Worm (Caenorhabditis elegans) whole organism, L3 larva: ENCODE data around the gene mrpl-50.
A peak's percentile ranks its signal among the peaks of the same experiment; 100 is the strongest.

Experiments used
- aly-2 ChIP-seq: fragments of 150-350 bp; optimal IDR thresholded peaks from 2 replicates; lab custom pipeline; 2014; ENCODE audit warnings: missing biosample characterization, missing genetic modification characterization
- ama-1 ChIP-seq: fragments of 150-350 bp; optimal IDR thresholded peaks from 2 replicates; lab custom pipeline; 2018
- ceh-16 ChIP-seq: sonication (generic microtip); optimal IDR thresholded peaks from 2 replicates; lab custom pipeline; 2017; ENCODE audit warnings: missing biosample characterization, missing genetic modification characterization
- ceh-9 ChIP-seq: sonication (generic microtip); optimal IDR thresholded peaks from 2 replicates; lab custom pipeline; 2018; ENCODE audit warnings: missing biosample characterization, missing genetic modification characterization
- daf-12 ChIP-seq: fragments of 150-350 bp; optimal IDR thresholded peaks from 2 replicates; lab custom pipeline; 2014; ENCODE audit warnings: missing biosample characterization, missing genetic modification reagents, missing genetic modification characterization
- egl-27 ChIP-seq: sonication (generic microtip); optimal IDR thresholded peaks from 4 replicates; lab custom pipeline; 2017; ENCODE audit warnings: missing biosample characterization, missing genetic modification reagents, missing genetic modification characterization
- egl-5 ChIP-seq: fragments of 150-350 bp; optimal IDR thresholded peaks from 2 replicates; lab custom pipeline; 2017; ENCODE audit warnings: missing biosample characterization, missing genetic modification reagents, missing genetic modification characterization, inconsistent platforms
- elt-1 ChIP-seq: fragments of 150-350 bp; optimal IDR thresholded peaks from 2 replicates; lab custom pipeline; 2014; ENCODE audit warnings: missing biosample characterization, missing genetic modification characterization
- elt-2 ChIP-seq: sonication (generic microtip); optimal IDR thresholded peaks from 2 replicates; lab custom pipeline; 2016; ENCODE audit warnings: missing genetic modification reagents, mild to moderate bottlenecking, missing genetic modification characterization, missing compliant biosample characterization
- elt-3 ChIP-seq, 3 experiments: fragments of 150-350 bp in 1 of 3; sonication (generic microtip) in 2 of 3; optimal IDR thresholded peaks; 2 replicates in 2 of 3; 4 replicates in 1 of 3; lab custom pipeline; 2014 to 2017; ENCODE audit warnings: missing biosample characterization in 3 of 3, missing genetic modification characterization in 3 of 3
- eor-1 ChIP-seq, 2 experiments: fragments of 150-350 bp; optimal IDR thresholded peaks; 2 replicates each; lab custom pipeline; 2014 to 2018; ENCODE audit warnings: missing biosample characterization in 2 of 2, missing genetic modification characterization in 2 of 2
- fkh-10 ChIP-seq: sonication (generic microtip); optimal IDR thresholded peaks from 2 replicates; lab custom pipeline; 2017; ENCODE audit warnings: missing biosample characterization, missing genetic modification reagents, missing genetic modification characterization
- fkh-2 ChIP-seq: fragments of 150-350 bp; optimal IDR thresholded peaks from 2 replicates; lab custom pipeline; 2014; ENCODE audit warnings: missing biosample characterization, missing genetic modification reagents, missing genetic modification characterization
- fos-1 ChIP-seq: fragments of 150-350 bp; optimal IDR thresholded peaks from 2 replicates; lab custom pipeline; 2014; ENCODE audit warnings: missing biosample characterization, missing genetic modification characterization
- hmg-11 ChIP-seq: sonication (generic microtip); optimal IDR thresholded peaks from 2 replicates; lab custom pipeline; 2016; ENCODE audit warnings: missing genetic modification characterization, missing compliant biosample characterization
- lin-15B ChIP-seq: fragments of 150-350 bp; optimal IDR thresholded peaks from 2 replicates; lab custom pipeline; 2014; ENCODE audit warnings: missing biosample characterization, missing genetic modification characterization
- lin-39 ChIP-seq: fragments of 150-350 bp; optimal IDR thresholded peaks from 2 replicates; lab custom pipeline; 2018; ENCODE audit warnings: missing biosample characterization, missing genetic modification reagents, missing genetic modification characterization
- lsy-12 ChIP-seq: sonication (generic microtip); optimal IDR thresholded peaks from 2 replicates; lab custom pipeline; 2016; ENCODE audit warnings: mild to moderate bottlenecking, missing genetic modification characterization, missing compliant biosample characterization
- mdl-1 ChIP-seq: fragments of 150-350 bp; optimal IDR thresholded peaks from 2 replicates; lab custom pipeline; 2014; ENCODE audit warnings: missing biosample characterization, missing genetic modification characterization
- nfya-1 ChIP-seq: sonication (generic microtip); optimal IDR thresholded peaks from 2 replicates; lab custom pipeline; 2017; ENCODE audit warnings: missing genetic modification characterization, mild to moderate bottlenecking, missing compliant biosample characterization, antibody characterized with exemption, moderate library complexity; ENCODE audit not compliant: insufficient read depth
- nhr-11 ChIP-seq: fragments of 150-350 bp; optimal IDR thresholded peaks from 2 replicates; lab custom pipeline; 2014; ENCODE audit warnings: missing biosample characterization, missing genetic modification characterization
- nhr-12 ChIP-seq: fragments of 150-350 bp; optimal IDR thresholded peaks from 2 replicates; lab custom pipeline; 2014; ENCODE audit warnings: missing biosample characterization, missing genetic modification characterization
- nhr-23 ChIP-seq: fragments of 150-350 bp; optimal IDR thresholded peaks from 2 replicates; lab custom pipeline; 2014; ENCODE audit warnings: missing biosample characterization, missing genetic modification reagents, missing genetic modification characterization
- nhr-237 ChIP-seq: fragments of 150-350 bp; optimal IDR thresholded peaks from 2 replicates; lab custom pipeline; 2014; ENCODE audit warnings: missing biosample characterization, missing genetic modification characterization
- nhr-25 ChIP-seq: sonication (generic microtip); optimal IDR thresholded peaks from 2 replicates; lab custom pipeline; 2017; ENCODE audit warnings: missing biosample characterization, missing genetic modification characterization
- nhr-67 ChIP-seq: fragments of 150-350 bp; optimal IDR thresholded peaks from 2 replicates; lab custom pipeline; 2014; ENCODE audit warnings: missing biosample characterization, missing genetic modification characterization
- nhr-76 ChIP-seq: fragments of 150-350 bp; sonication (generic microtip); optimal IDR thresholded peaks from 5 replicates; lab custom pipeline; 2014; ENCODE audit warnings: missing biosample characterization, missing genetic modification characterization
- pqm-1 ChIP-seq: fragments of 150-350 bp; optimal IDR thresholded peaks from 2 replicates; lab custom pipeline; 2017; ENCODE audit warnings: missing biosample characterization, missing genetic modification characterization, inconsistent platforms
- skn-1 ChIP-seq: fragments of 150-350 bp; optimal IDR thresholded peaks from 2 replicates; lab custom pipeline; 2014; ENCODE audit warnings: missing biosample characterization, missing genetic modification characterization
- snpc-4 ChIP-seq: fragments of 150-350 bp; optimal IDR thresholded peaks from 2 replicates; lab custom pipeline; 2014; ENCODE audit warnings: missing biosample characterization, missing genetic modification characterization
- tbx-2 ChIP-seq: sonication (generic microtip); optimal IDR thresholded peaks from 2 replicates; lab custom pipeline; 2016; ENCODE audit warnings: mild to moderate bottlenecking, missing genetic modification characterization, missing compliant biosample characterization
- unc-39 ChIP-seq: sonication (generic microtip); optimal IDR thresholded peaks from 4 replicates; lab custom pipeline; 2017; ENCODE audit warnings: missing biosample characterization, missing genetic modification characterization
- zag-1 ChIP-seq: fragments of 150-350 bp; optimal IDR thresholded peaks from 2 replicates; lab custom pipeline; 2014; ENCODE audit warnings: missing biosample characterization, missing genetic modification characterization
- ztf-11 ChIP-seq: fragments of 150-350 bp; optimal IDR thresholded peaks from 2 replicates; lab custom pipeline; 2014; ENCODE audit warnings: missing biosample characterization, missing genetic modification characterization
- ztf-4 ChIP-seq: fragments of 150-350 bp; optimal IDR thresholded peaks from 2 replicates; lab custom pipeline; 2014; ENCODE audit warnings: missing biosample characterization, missing genetic modification characterization

mrpl-50 gene

DNA sequence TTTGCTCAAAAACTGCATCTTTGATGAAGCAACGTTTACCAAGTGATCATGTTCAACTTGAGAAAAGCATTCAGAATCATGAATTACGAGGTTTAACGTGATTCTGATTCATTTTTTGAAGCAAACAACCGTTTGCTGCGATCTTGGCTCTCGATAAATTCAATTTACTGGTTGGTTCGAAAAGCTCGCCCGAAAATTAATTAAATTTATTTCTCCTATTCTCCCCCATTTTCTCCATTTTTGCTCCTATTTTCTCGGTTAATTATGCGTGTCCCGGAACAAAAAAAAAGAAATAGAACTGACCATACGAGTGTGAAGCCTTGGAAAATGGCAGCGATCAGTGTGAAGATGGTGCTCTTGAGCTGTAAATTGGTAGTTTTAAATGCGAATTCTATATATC is 27.3 kb downstream of the mrpl-50 start:
- TF ChIP-seq ztf-11 (tag; lab: Kevin White, UChicago) (no peak), daf-12 (no peak), unc-39 (no peak), elt-1 (tag; lab: Kevin White, UChicago) (no peak), zag-1 (tag; lab: Kevin White, UChicago) (no peak), elt-3 (tag; optimal IDR thresholded peaks at IDR 0.05; lab: Kevin White, UChicago) (no peak), fos-1 (no peak), pqm-1 (no peak), ama-1 (lab: Kevin White, UChicago) (no peak), mdl-1 (tag; lab: Kevin White, UChicago) (no peak), lsy-12 (tag; lab: Kevin White, UChicago) (no peak), nhr-12 (tag; lab: Kevin White, UChicago) (no peak), nhr-25 (tag; lab: Kevin White, UChicago) (no peak), nhr-76 (tag; lab: Kevin White, UChicago) (no peak), nfya-1 (tag; lab: Kevin White, UChicago) (no peak), hmg-11 (tag; lab: Kevin White, UChicago) (no peak), elt-2 (tag; lab: Kevin White, UChicago) (no peak), nhr-11 (no peak), lin-15B (tag; lab: Kevin White, UChicago) (no peak), fkh-2 (tag; lab: Kevin White, UChicago) (no peak)

DNA sequence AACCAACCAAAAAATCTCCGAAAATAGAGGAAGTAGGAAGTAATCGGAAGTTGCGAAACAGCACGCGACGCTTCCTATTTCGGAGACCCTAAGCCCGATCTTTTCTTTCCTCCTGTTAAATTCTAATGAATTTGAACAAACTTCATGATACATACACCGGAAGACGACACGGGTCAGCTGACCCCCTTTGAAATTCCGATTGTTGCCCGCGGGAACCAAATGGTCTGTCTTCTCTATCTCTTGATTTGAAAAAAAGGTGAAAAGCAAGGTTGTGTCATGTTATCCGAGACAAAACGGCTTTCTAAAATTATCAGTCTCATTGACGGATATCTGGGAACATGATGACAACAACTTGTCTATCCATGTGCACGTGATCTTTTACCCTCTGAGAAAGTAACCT is 29.4 kb downstream of the mrpl-50 start:
- TF ChIP-seq elt-1 (tag; lab: Kevin White, UChicago) (no peak), aly-2 (tag; lab: Kevin White, UChicago) (no peak), lin-39 (peak; percentile 61)

DNA sequence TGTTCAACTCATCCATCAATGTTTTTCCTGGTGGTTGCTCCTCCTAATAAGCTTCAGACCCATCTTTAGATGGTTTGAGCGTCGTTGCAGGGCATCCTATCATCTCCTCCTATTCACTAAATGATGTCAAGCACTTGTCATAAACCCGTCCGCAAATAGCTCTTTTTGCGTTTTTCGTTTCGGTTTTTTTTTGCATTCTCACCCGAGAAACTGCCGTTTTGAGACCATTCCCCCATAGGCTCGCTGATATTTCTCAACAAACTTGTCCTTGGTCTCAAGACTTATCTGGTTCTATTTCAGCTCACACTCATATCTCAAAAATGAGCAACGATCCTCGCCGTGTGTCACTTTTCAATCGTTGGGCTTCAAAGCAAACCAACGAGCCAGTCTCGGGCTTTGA is 30.8 kb downstream of the mrpl-50 start, which contains the start of gene cal-2:
Gene cal-2 (plus strand): TSS at position 301 of the 400 bp plus-strand sequence.
- no peak for TF ChIP-seq tbx-2 (tag; lab: Kevin White, UChicago)
- TF ChIP-seq ztf-11 (tag; lab: Kevin White, UChicago) = no peak
- TF ChIP-seq ama-1 (lab: Kevin White, UChicago) = no peak
- no peak for TF ChIP-seq nhr-12 (tag; lab: Kevin White, UChicago)
- no peak for TF ChIP-seq ceh-16 (tag; lab: Kevin White, UChicago)
- TF ChIP-seq skn-1 (tag; lab: Kevin White, UChicago) = no peak
- TF ChIP-seq egl-5 = no peak
- no peak for TF ChIP-seq ceh-9 (tag; lab: Kevin White, UChicago)
- TF ChIP-seq fkh-2 (tag; lab: Kevin White, UChicago) = no peak
- TF ChIP-seq ztf-4 = no peak
- TF ChIP-seq nhr-237 = no peak
- TF ChIP-seq eor-1 (tag; optimal IDR thresholded peaks at IDR 0.05; lab: Kevin White, UChicago) = no peak
- no peak for TF ChIP-seq aly-2 (tag; lab: Kevin White, UChicago)

ce11 chrII:8961450-8961849 is 31.8 kb downstream of the mrpl-50 start:
- TF ChIP-seq nhr-76 (tag; lab: Kevin White, UChicago) = no peak
- TF ChIP-seq lin-39 = peak; percentile 74

ce11 chrII:8962206-8962605 is 32.6 kb downstream of the mrpl-50 start:
- TF ChIP-seq egl-5 = peak; percentile 96
- TF ChIP-seq lin-39 = peak; percentile 42
- TF ChIP-seq nfya-1 (tag; lab: Kevin White, UChicago) = peak; percentile 22
- TF ChIP-seq lin-15B (tag; lab: Kevin White, UChicago) = no peak
- TF ChIP-seq fkh-10 (GFP tag; lab: Kevin White, UChicago) = no peak
- TF ChIP-seq mdl-1 (tag; lab: Kevin White, UChicago) = no peak
- no peak for TF ChIP-seq aly-2 (tag; lab: Kevin White, UChicago)

ce11 chrII:8964049-8964448 is 34.4 kb downstream of the mrpl-50 start, which contains the start of gene sftd-3:
Gene sftd-3 (minus strand): TSS chrII:8964149.
- TF ChIP-seq nhr-23 (tag; lab: Kevin White, UChicago) = no peak
- no peak for TF ChIP-seq snpc-4 (tag; lab: Kevin White, UChicago)
- no peak for TF ChIP-seq egl-27 (tag; lab: Kevin White, UChicago)
- TF ChIP-seq nhr-67 (tag; lab: Kevin White, UChicago) = no peak
